Fruit fly (Drosophila melanogaster) whole organism, embryonic: Measurements from ENCODE around the gene Porin2.
A peak's percentile ranks its signal among the peaks of the same experiment; 100 is the strongest.

Source experiments
- ATbp ChIP-seq: fragments of 200-800 bp; sonication (Bioruptor generic); optimal IDR thresholded peaks from 2 replicates; lab custom pipeline; 2017; ENCODE audit warnings: missing biosample characterization, mild to moderate bottlenecking, missing genetic modification characterization, missing genetic modification reagents
- Adf1 ChIP-seq: fragments of 200-800 bp; sonication (Bioruptor generic); IDR thresholded peaks from 2 replicates; pipeline ENCODE4 v1.3.6; 2022; ENCODE audit warnings: missing biosample characterization, missing genetic modification characterization
- Asciz ChIP-seq: fragments of 200-800 bp; sonication (Bioruptor generic); optimal IDR thresholded peaks from 2 replicates; lab custom pipeline; 2017; ENCODE audit warnings: missing biosample characterization, mild to moderate bottlenecking, missing genetic modification characterization, missing genetic modification reagents
- CG10267 ChIP-seq: fragments of 200-800 bp; sonication (Bioruptor generic); optimal IDR thresholded peaks from 2 replicates; lab custom pipeline; 2018; ENCODE audit warnings: missing biosample characterization, mild to moderate bottlenecking, missing genetic modification characterization, moderate library complexity
- CG12155 ChIP-seq: fragments of 200-800 bp; sonication (Bioruptor generic); optimal IDR thresholded peaks from 3 replicates; lab custom pipeline; 2016; ENCODE audit warnings: missing biosample characterization, missing genetic modification characterization
- CG12659 ChIP-seq: fragments of 200-800 bp; sonication (Bioruptor generic); optimal IDR thresholded peaks from 3 replicates; lab custom pipeline; 2017; ENCODE audit warnings: mild to moderate bottlenecking, missing biosample characterization, missing genetic modification reagents, missing genetic modification characterization
- CG13287 ChIP-seq: fragments of 200-800 bp; sonication (Bioruptor generic); IDR thresholded peaks from 2 replicates; pipeline ENCODE4 v1.3.6; 2022; ENCODE audit warnings: missing biosample characterization, missing genetic modification characterization; ENCODE audit not compliant: partially characterized antibody
- CG13624 ChIP-seq: fragments of 200-800 bp; sonication (Bioruptor generic); optimal IDR thresholded peaks from 2 replicates; lab custom pipeline; 2016; ENCODE audit warnings: missing biosample characterization, missing genetic modification characterization
- CG15601 ChIP-seq: fragments of 200-800 bp; sonication (Bioruptor generic); optimal IDR thresholded peaks from 3 replicates; lab custom pipeline; 2019; ENCODE audit warnings: missing biosample characterization, mild to moderate bottlenecking, missing genetic modification characterization, moderate library complexity
- CG16813 ChIP-seq: fragments of 200-800 bp; sonication (Bioruptor generic); IDR thresholded peaks from 3 replicates; pipeline ENCODE4 v1.3.6; 2022; ENCODE audit warnings: missing biosample characterization, missing genetic modification characterization; ENCODE audit not compliant: partially characterized antibody
- CG17829 ChIP-seq: fragments of 200-800 bp; optimal IDR thresholded peaks from 2 replicates; lab custom pipeline; 2019; ENCODE audit warnings: missing biosample characterization, mild to moderate bottlenecking, missing genetic modification characterization, moderate library complexity
- CG31441 ChIP-seq: fragments of 200-800 bp; sonication (Bioruptor generic); IDR thresholded peaks from 2 replicates; pipeline ENCODE4 v1.3.6; 2022; ENCODE audit warnings: missing biosample characterization, missing genetic modification characterization
- CG33213 ChIP-seq: fragments of 200-800 bp; sonication (Bioruptor generic); optimal IDR thresholded peaks from 3 replicates; lab custom pipeline; 2016; ENCODE audit warnings: missing biosample characterization, missing genetic modification characterization
- CG34422 ChIP-seq: fragments of 200-800 bp; sonication (Bioruptor generic); IDR thresholded peaks from 3 replicates; pipeline ENCODE4 v1.3.6; 2022; ENCODE audit warnings: missing biosample characterization, missing genetic modification characterization
- CG3847 ChIP-seq: fragments of 200-800 bp; sonication (Bioruptor generic); IDR thresholded peaks from 2 replicates; pipeline ENCODE4 v1.3.6; 2022; ENCODE audit warnings: missing biosample characterization, missing genetic modification characterization
- CG4820 ChIP-seq: fragments of 200-800 bp; sonication (Bioruptor generic); optimal IDR thresholded peaks from 3 replicates; lab custom pipeline; 2016; ENCODE audit warnings: missing biosample characterization, missing genetic modification characterization
- CoRest ChIP-seq: fragments of 200-800 bp; sonication (Bioruptor generic); optimal IDR thresholded peaks from 3 replicates; lab custom pipeline; 2018; ENCODE audit warnings: missing biosample characterization, mild to moderate bottlenecking, missing genetic modification characterization, moderate library complexity
- Dek ChIP-seq: fragments of 200-800 bp; sonication (Bioruptor generic); optimal IDR thresholded peaks from 3 replicates; lab custom pipeline; 2019; ENCODE audit warnings: missing biosample characterization, mild to moderate bottlenecking, missing genetic modification characterization, moderate library complexity
- Dp ChIP-seq: fragments of 200-800 bp; sonication (Bioruptor generic); optimal IDR thresholded peaks from 2 replicates; lab custom pipeline; 2018; ENCODE audit warnings: missing biosample characterization, mild to moderate bottlenecking, missing genetic modification characterization, moderate library complexity
- Dref ChIP-seq: fragments of 200-800 bp; sonication (Bioruptor generic); IDR thresholded peaks from 2 replicates; pipeline ENCODE4 v1.3.6; 2022; ENCODE audit warnings: missing biosample characterization, missing genetic modification characterization
- Ets97D ChIP-seq: fragments of 200-800 bp; sonication (Bioruptor generic); optimal IDR thresholded peaks from 3 replicates; lab custom pipeline; 2016; ENCODE audit warnings: missing biosample characterization, missing genetic modification characterization
- Fer1 ChIP-seq: fragments of 200-800 bp; sonication (Bioruptor generic); optimal IDR thresholded peaks from 2 replicates; lab custom pipeline; 2017; ENCODE audit warnings: missing biosample characterization, mild to moderate bottlenecking, missing genetic modification characterization
- Hmr ChIP-seq: fragments of 200-800 bp; sonication (Bioruptor generic); optimal IDR thresholded peaks from 3 replicates; lab custom pipeline; 2017; ENCODE audit warnings: mild to moderate bottlenecking, missing biosample characterization, missing genetic modification reagents, missing genetic modification characterization
- Max ChIP-seq: fragments of 200-800 bp; sonication (Bioruptor generic); optimal IDR thresholded peaks from 2 replicates; lab custom pipeline; 2016; ENCODE audit warnings: missing biosample characterization, mild to moderate bottlenecking, missing genetic modification characterization
- Myb ChIP-seq: fragments of 200-800 bp; sonication (Bioruptor generic); optimal IDR thresholded peaks from 2 replicates; lab custom pipeline; 2016; ENCODE audit warnings: missing biosample characterization, missing genetic modification characterization
- Sin3A ChIP-seq: fragments of >200 bp; optimal IDR thresholded peaks from 2 replicates; lab custom pipeline; 2018
- Sox100B ChIP-seq: fragments of 200-800 bp; sonication (Bioruptor generic); optimal IDR thresholded peaks from 3 replicates; lab custom pipeline; 2018; ENCODE audit warnings: missing biosample characterization, mild to moderate bottlenecking, missing genetic modification characterization
- Spps ChIP-seq: fragments of 200-800 bp; sonication (Bioruptor generic); optimal IDR thresholded peaks from 2 replicates; lab custom pipeline; 2018; ENCODE audit warnings: missing biosample characterization, mild to moderate bottlenecking, missing genetic modification characterization
- Stat92E ChIP-seq, 3 experiments: fragments of >200 bp in 2 of 3; fragments of 200-800 bp in 1 of 3; sonication (Bioruptor generic) in 1 of 3; optimal IDR thresholded peaks; 2 replicates each; lab custom pipeline; 2017 to 2019; ENCODE audit warnings: missing biosample characterization in 3 of 3, missing genetic modification characterization in 3 of 3, mild to moderate bottlenecking in 1 of 3, moderate library complexity in 1 of 3
- ab ChIP-seq: fragments of 200-800 bp; sonication (Bioruptor generic); optimal IDR thresholded peaks from 2 replicates; lab custom pipeline; 2016; ENCODE audit warnings: missing biosample characterization, missing genetic modification characterization
- bbx ChIP-seq: fragments of 200-800 bp; sonication (Bioruptor generic); IDR thresholded peaks from 2 replicates; pipeline ENCODE4 v1.3.6; 2022; ENCODE audit warnings: missing biosample characterization, missing genetic modification characterization; ENCODE audit not compliant: partially characterized antibody
- bsh ChIP-seq, 2 experiments: fragments of 200-800 bp; sonication (Bioruptor generic); optimal IDR thresholded peaks; 2 replicates each; lab custom pipeline; 2017 to 2018; ENCODE audit warnings: mild to moderate bottlenecking in 2 of 2, missing biosample characterization in 2 of 2, missing genetic modification characterization in 2 of 2, moderate library complexity in 1 of 2
- cad ChIP-seq: fragments of >200 bp; optimal IDR thresholded peaks from 2 replicates; lab custom pipeline; 2017; ENCODE audit warnings: missing biosample characterization, missing genetic modification characterization
- cg ChIP-seq: fragments of 200-800 bp; sonication (Bioruptor generic); optimal IDR thresholded peaks from 3 replicates; lab custom pipeline; 2019; ENCODE audit warnings: missing biosample characterization, mild to moderate bottlenecking, missing genetic modification characterization, moderate library complexity
- chm ChIP-seq: fragments of 200-800 bp; sonication (Bioruptor generic); IDR thresholded peaks from 2 replicates; pipeline ENCODE4 v1.3.6; 2022; ENCODE audit warnings: missing biosample characterization, missing genetic modification characterization
- cwo ChIP-seq: fragments of 200-800 bp; sonication (Bioruptor generic); optimal IDR thresholded peaks from 3 replicates; lab custom pipeline; 2017; ENCODE audit warnings: missing biosample characterization, missing genetic modification characterization, mild to moderate bottlenecking, moderate library complexity, missing genetic modification reagents
- dm ChIP-seq: fragments of 200-800 bp; sonication (Bioruptor generic); optimal IDR thresholded peaks from 3 replicates; lab custom pipeline; 2016; ENCODE audit warnings: missing biosample characterization, missing genetic modification characterization
- dpn ChIP-seq, 2 experiments: fragments of 200-800 bp; sonication (Bioruptor generic); optimal IDR thresholded peaks; 3 replicates each; lab custom pipeline; 2016; ENCODE audit warnings: missing biosample characterization in 2 of 2, missing genetic modification characterization in 2 of 2
- exex ChIP-seq: fragments of 200-800 bp; sonication (Bioruptor generic); optimal IDR thresholded peaks from 4 replicates; lab custom pipeline; 2018; ENCODE audit warnings: missing biosample characterization, mild to moderate bottlenecking, missing genetic modification characterization, moderate library complexity
- knrl ChIP-seq: fragments of 200-800 bp; sonication (Bioruptor generic); IDR thresholded peaks from 3 replicates; pipeline ENCODE4 v1.3.6; 2022; ENCODE audit warnings: missing biosample characterization, missing genetic modification characterization; ENCODE audit not compliant: partially characterized antibody
- onecut ChIP-seq: fragments of 200-800 bp; sonication (Bioruptor generic); IDR thresholded peaks from 2 replicates; pipeline ENCODE4 v1.3.6; 2022; ENCODE audit warnings: missing biosample characterization, missing genetic modification characterization
- salm ChIP-seq: fragments of 200-800 bp; sonication (Bioruptor generic); optimal IDR thresholded peaks from 2 replicates; lab custom pipeline; 2018; ENCODE audit warnings: missing biosample characterization, mild to moderate bottlenecking, missing genetic modification characterization
- stwl ChIP-seq: fragments of 200-800 bp; sonication (Bioruptor generic); optimal IDR thresholded peaks from 3 replicates; lab custom pipeline; 2018; ENCODE audit warnings: missing biosample characterization, mild to moderate bottlenecking, missing genetic modification characterization, moderate library complexity
- sug ChIP-seq: fragments of 200-800 bp; optimal IDR thresholded peaks from 2 replicates; lab custom pipeline; 2019; ENCODE audit warnings: missing biosample characterization, mild to moderate bottlenecking, missing genetic modification characterization, moderate library complexity
- tio ChIP-seq: fragments of 200-800 bp; sonication (Bioruptor generic); optimal IDR thresholded peaks from 2 replicates; lab custom pipeline; 2017; ENCODE audit warnings: missing biosample characterization, missing genetic modification characterization, inconsistent platforms
- usp ChIP-seq: fragments of >200 bp; optimal IDR thresholded peaks from 2 replicates; lab custom pipeline; 2017; ENCODE audit warnings: missing biosample characterization, missing genetic modification characterization
- z ChIP-seq: fragments of 200-800 bp; sonication (Bioruptor generic); IDR thresholded peaks from 3 replicates; pipeline ENCODE4 v1.3.6; 2022; ENCODE audit warnings: missing biosample characterization, missing genetic modification characterization
- zen ChIP-seq: fragments of 200-800 bp; sonication (Bioruptor generic); optimal IDR thresholded peaks from 3 replicates; lab custom pipeline; 2018; ENCODE audit warnings: missing biosample characterization, mild to moderate bottlenecking, missing genetic modification characterization, moderate library complexity

Gene Porin2

DNA sequence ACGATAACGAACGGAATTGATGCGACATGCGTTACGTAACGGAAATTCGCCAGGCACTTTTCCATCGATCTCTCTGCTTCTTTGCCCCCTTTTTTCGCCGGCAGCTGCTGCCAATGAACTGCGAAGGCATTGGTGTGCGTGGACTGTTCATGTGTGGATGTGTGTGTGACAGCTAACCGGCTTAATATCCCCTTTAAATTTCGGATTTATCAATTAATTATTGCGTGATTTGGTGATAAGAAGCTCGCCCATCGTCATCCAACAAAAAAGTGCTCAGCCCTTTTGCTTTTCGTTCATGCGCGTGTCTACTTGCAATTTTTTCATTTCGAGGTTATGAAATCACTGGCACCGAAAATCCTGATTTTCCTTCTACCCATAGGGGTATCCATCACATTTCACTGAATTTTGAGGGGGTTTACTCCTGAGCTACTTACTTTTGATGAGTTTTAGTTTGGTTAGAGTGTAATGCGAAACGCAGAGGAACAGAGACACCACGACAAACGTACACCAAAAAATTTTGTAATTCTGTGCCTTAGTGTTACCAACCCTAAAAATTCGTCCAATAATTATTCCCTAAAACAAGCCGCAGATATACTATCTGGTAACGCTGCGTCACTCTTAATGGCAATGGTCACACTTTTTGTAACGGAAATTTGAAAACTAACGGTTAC is 3.6 kb upstream of the Porin2 start, which contains the start of gene porin (continued):
- TF ChIP-seq Asciz (GFP tag; lab: Kevin White, UChicago) (no peak), CG12659 (GFP tag; lab: Kevin White, UChicago) (peak; percentile 51), Fer1 (GFP tag; lab: Kevin White, UChicago) (peak; percentile 38), CG15601 (peak; percentile 25), Myb (GFP tag; lab: Kevin White, UChicago) (peak; percentile 100), ATbp (no peak), stwl (tag; lab: Kevin White, UChicago) (peak; percentile 79), CG12155 (GFP tag; lab: Kevin White, UChicago) (peak; percentile 6), salm (tag; lab: Kevin White, UChicago) (peak; percentile 27), Max (GFP tag; lab: Kevin White, UChicago) (no peak), bsh (GFP tag; optimal IDR thresholded peaks at IDR 0.05; lab: Kevin White, UChicago) (no peak), Dek (tag; lab: Kevin White, UChicago) (no peak), Dp (GFP tag; lab: Kevin White, UChicago) (peak; percentile 71), cwo (GFP tag; lab: Kevin White, UChicago) (no peak), dm (GFP tag; lab: Kevin White, UChicago) (peak; percentile 82), Hmr (GFP tag; lab: Kevin White, UChicago) (peak; percentile 62), dpn (GFP tag; optimal IDR thresholded peaks at IDR 0.05; lab: Kevin White, UChicago) (peak in 1 of 2 experiments; percentile 6), CG13287 (GFP tag; lab: Robert Waterston, UW) (no peak; the same call in 1 of the 2 replicates), CG17829 (tag; lab: Kevin White, UChicago) (peak; percentile 49), Stat92E (GFP tag; optimal IDR thresholded peaks at IDR 0.05; lab: Kevin White, UChicago) (peak in 1 of 3 experiments; percentile 69), cg (peak; percentile 85), Spps (tag; lab: Kevin White, UChicago) (peak; percentile 19), CG33213 (GFP tag; lab: Kevin White, UChicago) (peak; percentile 57), Adf1 (GFP tag; lab: Robert Waterston, UW) (0 out of 2 replicates have a peak, but pooled peaks have one; percentile 17), CoRest (tag; lab: Kevin White, UChicago) (peak; percentile 66), CG13624 (peak; percentile 22), Ets97D (peak; percentile 89), onecut (GFP tag; lab: Robert Waterston, UW) (peak; percentile 61; the same call in 1 of the 2 replicates), ab (GFP tag; lab: Kevin White, UChicago) (no peak), knrl (GFP tag; lab: Robert Waterston, UW) (peak; percentile 12; the same call in 1 of the 3 replicates), cad (GFP tag; lab: Kevin White, UChicago) (no peak), Sox100B (GFP tag; lab: Kevin White, UChicago) (no peak), CG34422 (peak; percentile 67; the same call in 1 of the 3 replicates), zen (tag; lab: Kevin White, UChicago) (peak; percentile 53), chm (GFP tag; lab: Robert Waterston, UW) (peak; percentile 34; the same call in 1 of the 2 replicates), CG10267 (tag; lab: Kevin White, UChicago) (peak; percentile 64), z (GFP tag; lab: Robert Waterston, UW) (0 out of 3 replicates have a peak, but pooled peaks have one; percentile 25), sug (tag; lab: Kevin White, UChicago) (peak; percentile 24), tio (no peak), CG4820 (GFP tag; lab: Kevin White, UChicago) (peak; percentile 4), Dref (GFP tag; lab: Robert Waterston, UW) (peak; percentile 33; the same call in 1 of the 2 replicates), usp (no peak), Sin3A (peak; percentile 56), bbx (GFP tag; lab: Robert Waterston, UW) (peak; percentile 67), CG31441 (peak; percentile 33; the same call in 1 of the 2 replicates), CG16813 (GFP tag; lab: Robert Waterston, UW) (no peak), CG3847 (GFP tag; lab: Robert Waterston, UW) (peak; percentile 70), exex (peak; percentile 87)
